Fruit fly (Drosophila melanogaster): ENCODE results near the gene CG42249.

DNA sequence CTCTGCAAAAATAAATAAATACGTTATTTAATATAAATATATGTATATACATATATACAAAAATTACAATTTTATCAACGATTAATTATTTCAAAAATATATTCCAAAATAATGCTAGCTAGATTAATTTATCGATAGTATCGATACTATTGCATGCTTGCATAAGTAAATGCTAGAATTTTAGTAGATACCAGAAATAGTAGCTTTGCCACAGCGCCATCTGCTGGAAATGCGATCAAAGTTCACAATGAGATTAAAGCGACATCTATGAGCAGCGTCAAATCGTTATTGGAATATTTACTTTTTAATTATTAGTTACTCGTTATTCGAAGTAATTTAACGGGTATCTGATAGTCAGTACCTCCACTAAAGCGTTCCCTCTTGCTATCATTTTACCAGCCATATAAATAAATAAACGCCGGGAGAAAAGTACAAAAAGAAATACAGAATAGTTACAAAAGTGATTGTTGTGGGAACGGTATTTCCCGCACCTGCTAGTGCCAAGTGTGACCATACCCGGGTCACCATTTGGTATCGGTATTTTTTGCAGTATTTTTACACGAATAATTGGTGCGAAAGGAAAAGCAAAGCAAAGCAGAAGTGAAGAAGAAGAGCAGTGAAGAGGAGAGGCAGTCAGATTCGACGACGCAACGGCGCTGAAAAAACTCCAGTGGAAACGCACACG is 57.9 kb downstream of the CG42249 start, which contains the start of the genes rtv and Dlic:
- TF ChIP-seq Hr38 (GFP tag; optimal IDR thresholded peaks at IDR 0.05) (no peak), Ets96B (tag; optimal IDR thresholded peaks at IDR 0.05) (no peak), CG8119 (GFP tag; IDR thresholded peaks at IDR 0.05) (no peak), CG11902 (GFP tag; optimal IDR thresholded peaks at IDR 0.05) (no peak), CG8632 (GFP tag; optimal IDR thresholded peaks at IDR 0.05) (no peak), CG6854 (GFP tag; optimal IDR thresholded peaks at IDR 0.05) (no peak), CG11294 (GFP tag; IDR thresholded peaks at IDR 0.05) (no peak)
